Fruit fly (Drosophila melanogaster): ENCODE data around the gene CG15484.

Gene CG15484

dm6 chr2L:12694823-12695420, 12.6 kb downstream of the CG15484 start, which contains the start of the genes IFT43 and PICK1 (continued):
- TF ChIP-seq ftz-f1 (GFP tag; optimal IDR thresholded peaks at IDR 0.05), result peak; percentile 55
- no peak for TF ChIP-seq Oli (tag; optimal IDR thresholded peaks at IDR 0.05)
- no peak for TF ChIP-seq CG8765 (GFP tag; IDR thresholded peaks at IDR 0.05)
- no peak for TF ChIP-seq ac (GFP tag; optimal IDR thresholded peaks at IDR 0.05)
- TF ChIP-seq fu2 (GFP tag; optimal IDR thresholded peaks at IDR 0.05), result no peak
- TF ChIP-seq sens-2 (GFP tag; IDR thresholded peaks at IDR 0.05), result no peak
- no peak for TF ChIP-seq CG3995 (GFP tag; optimal IDR thresholded peaks at IDR 0.05)
- no peak for TF ChIP-seq B-H1 (GFP tag; IDR thresholded peaks at IDR 0.05)
- no peak for TF ChIP-seq mam (GFP tag; optimal IDR thresholded peaks at IDR 0.05)
- TF ChIP-seq tll (GFP tag; optimal IDR thresholded peaks at IDR 0.05), result no peak
- TF ChIP-seq CG2202 (tag; optimal IDR thresholded peaks at IDR 0.05), result no peak
- TF ChIP-seq Sox102F (GFP tag; optimal IDR thresholded peaks at IDR 0.05), result no peak
- TF ChIP-seq CG14710 (tag; optimal IDR thresholded peaks at IDR 0.05), result peak; percentile 6
- peak; percentile 78 for TF ChIP-seq zen2 (GFP tag; IDR thresholded peaks at IDR 0.05; ENCODE audit: partially characterized antibody)
- peak; percentile 54 for TF ChIP-seq zen (tag; optimal IDR thresholded peaks at IDR 0.05)
- no peak for TF ChIP-seq Six4 (GFP tag; optimal IDR thresholded peaks at IDR 0.05)
- TF ChIP-seq E2f1 (GFP tag; IDR thresholded peaks at IDR 0.05), result no peak
- no peak for TF ChIP-seq pfk (GFP tag; optimal IDR thresholded peaks at IDR 0.05)
- no peak for TF ChIP-seq CG17361 (GFP tag; IDR thresholded peaks at IDR 0.05)
- TF ChIP-seq Tbp (GFP tag; optimal IDR thresholded peaks at IDR 0.05), result no peak
- TF ChIP-seq seq (GFP tag; IDR thresholded peaks at IDR 0.05), result no peak
- peak; percentile 19 for TF ChIP-seq HmgZ (tag; optimal IDR thresholded peaks at IDR 0.05)
- TF ChIP-seq CG2199 (GFP tag; IDR thresholded peaks at IDR 0.05), result no peak
- no peak for TF ChIP-seq Hr3 (GFP tag; optimal IDR thresholded peaks at IDR 0.05)
- TF ChIP-seq CG43689 (GFP tag; IDR thresholded peaks at IDR 0.05), result no peak
- no peak for TF ChIP-seq ATbp (GFP tag; optimal IDR thresholded peaks at IDR 0.05)
- TF ChIP-seq gcm2 (GFP tag; optimal IDR thresholded peaks at IDR 0.05), result no peak
- no peak for TF ChIP-seq CG6689 (GFP tag; IDR thresholded peaks at IDR 0.05)
- peak; percentile 78 for TF ChIP-seq knrl (GFP tag; IDR thresholded peaks at IDR 0.05; ENCODE audit: partially characterized antibody)
- no peak for TF ChIP-seq CG10267 (tag; optimal IDR thresholded peaks at IDR 0.05)
- no peak; the same call in none of the 2 replicates for TF ChIP-seq CG42726 (GFP tag; IDR thresholded peaks at IDR 0.05; ENCODE audit: partially characterized antibody)
- no peak for TF ChIP-seq TFAM (GFP tag; optimal IDR thresholded peaks at IDR 0.05)
- no peak for TF ChIP-seq CG15514 (GFP tag; optimal IDR thresholded peaks at IDR 0.05)
- TF ChIP-seq Myb (GFP tag; optimal IDR thresholded peaks at IDR 0.05), result peak; percentile 59
- no peak for TF ChIP-seq CG17829 (tag; optimal IDR thresholded peaks at IDR 0.05)
- no peak for TF ChIP-seq CG4820 (GFP tag; optimal IDR thresholded peaks at IDR 0.05)
- TF ChIP-seq scrt (GFP tag; optimal IDR thresholded peaks at IDR 0.05), result peak; percentile 96
- no peak for TF ChIP-seq bsh (GFP tag; optimal IDR thresholded peaks at IDR 0.05)
- TF ChIP-seq CG1603 (tag; optimal IDR thresholded peaks at IDR 0.05), result no peak
- no peak for TF ChIP-seq Fer3 (tag; optimal IDR thresholded peaks at IDR 0.05)
- no peak for TF ChIP-seq CG31365 (tag; optimal IDR thresholded peaks at IDR 0.05)
- no peak for TF ChIP-seq CG10431 (GFP tag; optimal IDR thresholded peaks at IDR 0.05)
- no peak for TF ChIP-seq Mrtf (GFP tag; IDR thresholded peaks at IDR 0.05)
- TF ChIP-seq CG16863 (GFP tag; optimal IDR thresholded peaks at IDR 0.05), result no peak
- TF ChIP-seq ewg (GFP tag; optimal IDR thresholded peaks at IDR 0.05), result no peak
- peak; percentile 99 for TF ChIP-seq kah (GFP tag; optimal IDR thresholded peaks at IDR 0.05)
- no peak for TF ChIP-seq D (optimal IDR thresholded peaks at IDR 0.05)
- TF ChIP-seq D (GFP tag; optimal IDR thresholded peaks at IDR 0.05), result no peak
- no peak for TF ChIP-seq NC2α (GFP tag; optimal IDR thresholded peaks at IDR 0.05)
- no peak for TF ChIP-seq CG9817 (tag; optimal IDR thresholded peaks at IDR 0.05)
- TF ChIP-seq Ets65A (GFP tag), result no peak

Measured in whole organism, embryonic.